Worm (Caenorhabditis elegans) whole organism, young adult: ENCODE measurements around the gene EGAP1.5.
A peak's percentile ranks its signal among the peaks of the same experiment; 100 is the strongest.

Source experiments
- B0261.1 ChIP-seq: sonication (generic microtip); optimal IDR thresholded peaks from 2 replicates; lab custom pipeline; 2016; ENCODE audit warnings: mild to moderate bottlenecking, missing genetic modification characterization, moderate library complexity, missing compliant biosample characterization
- C06A6.2 ChIP-seq: fragments of 200-800 bp; sonication (Bioruptor generic); conservative IDR thresholded peaks from 2 replicates; pipeline ENCODE4 v1.3.6; 2022; ENCODE audit warnings: missing genetic modification characterization, missing compliant biosample characterization
- C17E4.6 ChIP-seq: fragments of 200-800 bp; sonication (Bioruptor generic); IDR thresholded peaks from 2 replicates; pipeline ENCODE4 v1.3.6; 2022; ENCODE audit warnings: missing genetic modification reagents, missing genetic modification characterization, missing compliant biosample characterization
- F10E7.11 ChIP-seq: sonication (generic microtip); optimal IDR thresholded peaks from 2 replicates; lab custom pipeline; 2017; ENCODE audit warnings: mild to moderate bottlenecking, missing genetic modification characterization, moderate library complexity, missing compliant biosample characterization
- F23B12.7 ChIP-seq: sonication (generic microtip); optimal IDR thresholded peaks from 2 replicates; lab custom pipeline; 2017; ENCODE audit warnings: missing genetic modification characterization, mild to moderate bottlenecking, missing compliant biosample characterization, antibody characterized with exemption, moderate library complexity; ENCODE audit not compliant: insufficient read depth
- F52B5.7 ChIP-seq: sonication (generic microtip); optimal IDR thresholded peaks from 2 replicates; lab custom pipeline; 2016; ENCODE audit warnings: mild to moderate bottlenecking, missing genetic modification characterization, missing compliant biosample characterization
- F55B11.4 ChIP-seq: sonication (generic microtip); optimal IDR thresholded peaks from 2 replicates; lab custom pipeline; 2016; ENCODE audit warnings: missing compliant biosample characterization, missing genetic modification characterization, borderline replicate concordance; ENCODE audit not compliant: insufficient read depth
- F57A8.1 ChIP-seq: fragments of 200-800 bp; sonication (Bioruptor generic); optimal IDR thresholded peaks from 2 replicates; lab custom pipeline; 2018; ENCODE audit warnings: mild to moderate bottlenecking, missing genetic modification characterization, moderate library complexity, missing compliant biosample characterization
- K12H6.12 ChIP-seq: fragments of 200-800 bp; sonication (Bioruptor generic); optimal IDR thresholded peaks from 2 replicates; lab custom pipeline; 2018; ENCODE audit warnings: mild to moderate bottlenecking, missing genetic modification characterization, missing compliant biosample characterization
- Y79H2A.3 ChIP-seq: fragments of 200-800 bp; sonication (Bioruptor generic); conservative IDR thresholded peaks from 2 replicates; pipeline ENCODE4 v1.3.6; 2022; ENCODE audit warnings: missing genetic modification reagents, missing genetic modification characterization, missing compliant biosample characterization
- ZK185.1 ChIP-seq: sonication (generic microtip); optimal IDR thresholded peaks from 2 replicates; lab custom pipeline; 2016; ENCODE audit warnings: mild to moderate bottlenecking, missing genetic modification characterization, missing compliant biosample characterization; ENCODE audit not compliant: poor library complexity, severe bottlenecking
- atf-7 ChIP-seq: sonication (generic microtip); optimal IDR thresholded peaks from 2 replicates; lab custom pipeline; 2017; ENCODE audit warnings: mild to moderate bottlenecking, missing genetic modification characterization, missing compliant biosample characterization
- cebp-1 ChIP-seq, 2 experiments: fragments of 200-800 bp in 1 of 2; sonication (Bioruptor generic) in 1 of 2; sonication (generic microtip) in 1 of 2; IDR thresholded peaks in 1 of 2; optimal IDR thresholded peaks in 1 of 2; 2 replicates each; pipeline versions ENCODE4 v1.3.6 to Lab custom; 2017 to 2022; ENCODE audit warnings: missing compliant biosample characterization in 2 of 2, missing genetic modification characterization in 2 of 2, mild to moderate bottlenecking in 1 of 2, missing genetic modification reagents in 1 of 2, moderate library complexity in 1 of 2
- cebp-2 ChIP-seq: fragments of 200-800 bp; sonication (Bioruptor generic); IDR thresholded peaks from 2 replicates; pipeline ENCODE4 v1.3.6; 2022; ENCODE audit warnings: missing genetic modification characterization, missing compliant biosample characterization
- ceh-40 ChIP-seq: fragments of 200-800 bp; sonication (Bioruptor generic); IDR thresholded peaks from 2 replicates; pipeline ENCODE4 v1.3.6; 2022; ENCODE audit warnings: missing genetic modification characterization, missing compliant biosample characterization
- chd-7 ChIP-seq: sonication (generic microtip); optimal IDR thresholded peaks from 2 replicates; lab custom pipeline; 2016; ENCODE audit warnings: mild to moderate bottlenecking, missing genetic modification characterization, moderate library complexity, missing compliant biosample characterization
- die-1 ChIP-seq: sonication (generic microtip); optimal IDR thresholded peaks from 2 replicates; lab custom pipeline; 2016; ENCODE audit warnings: missing genotype, mild to moderate bottlenecking, missing genetic modification characterization, missing compliant biosample characterization
- dpl-1 ChIP-seq: fragments of 150-350 bp; optimal IDR thresholded peaks from 2 replicates; lab custom pipeline; 2014; ENCODE audit warnings: missing biosample characterization, missing genetic modification reagents, missing genetic modification characterization
- egl-18 ChIP-seq: fragments of 200-800 bp; sonication (Bioruptor generic); IDR thresholded peaks from 2 replicates; pipeline ENCODE4 v1.3.6; 2022; ENCODE audit warnings: missing genetic modification reagents, missing genetic modification characterization, missing compliant biosample characterization
- egl-44 ChIP-seq: fragments of 200-800 bp; sonication (Bioruptor generic); IDR thresholded peaks from 2 replicates; pipeline ENCODE4 v1.3.6; 2022; ENCODE audit warnings: missing genetic modification reagents, missing genetic modification characterization, missing compliant biosample characterization
- him-1 ChIP-seq: sonication (generic microtip); optimal IDR thresholded peaks from 2 replicates; lab custom pipeline; 2016; ENCODE audit warnings: missing genotype, missing genetic modification reagents, missing genetic modification characterization, missing compliant biosample characterization
- hlh-12 ChIP-seq: sonication (generic microtip); optimal IDR thresholded peaks from 2 replicates; lab custom pipeline; 2016; ENCODE audit warnings: missing genetic modification characterization, missing compliant biosample characterization
- hmg-1.2 ChIP-seq: fragments of 200-800 bp; sonication (Bioruptor generic); IDR thresholded peaks from 2 replicates; pipeline ENCODE4 v1.3.6; 2022; ENCODE audit warnings: missing genetic modification reagents, missing genetic modification characterization, missing compliant biosample characterization
- hrde-1 ChIP-seq: sonication (generic microtip); optimal IDR thresholded peaks from 2 replicates; lab custom pipeline; 2016; ENCODE audit warnings: missing genetic modification characterization, mild to moderate bottlenecking, missing compliant biosample characterization, moderate library complexity, missing genotype, missing genetic modification reagents, borderline replicate concordance
- hsf-1 ChIP-seq: fragments of 200-800 bp; sonication (Bioruptor generic); IDR thresholded peaks from 2 replicates; pipeline ENCODE4 v1.3.6; 2022; ENCODE audit warnings: missing genetic modification reagents, missing genetic modification characterization, missing compliant biosample characterization
- lag-1 ChIP-seq: fragments of 200-800 bp; sonication (Bioruptor generic); IDR thresholded peaks from 2 replicates; pipeline ENCODE4 v1.3.6; 2022; ENCODE audit warnings: missing genetic modification reagents, missing genetic modification characterization, missing compliant biosample characterization
- lin-54 ChIP-seq: fragments of 200-800 bp; sonication (Bioruptor generic); optimal IDR thresholded peaks from 2 replicates; lab custom pipeline; 2018; ENCODE audit warnings: mild to moderate bottlenecking, missing genetic modification characterization, missing compliant biosample characterization
- lsy-27 ChIP-seq: sonication (generic microtip); optimal IDR thresholded peaks from 2 replicates; lab custom pipeline; 2017; ENCODE audit warnings: missing genetic modification characterization, mild to moderate bottlenecking, missing compliant biosample characterization, antibody characterized with exemption, missing genotype, borderline replicate concordance; ENCODE audit not compliant: insufficient read depth
- madf-3 ChIP-seq: fragments of 200-800 bp; sonication (Bioruptor generic); IDR thresholded peaks from 2 replicates; pipeline ENCODE4 v1.3.6; 2022; ENCODE audit warnings: missing genetic modification reagents, missing genetic modification characterization, missing compliant biosample characterization
- madf-8 ChIP-seq: fragments of 200-800 bp; sonication (Bioruptor generic); conservative IDR thresholded peaks from 2 replicates; pipeline ENCODE4 v1.3.6; 2022; ENCODE audit warnings: missing genetic modification reagents, missing genetic modification characterization, missing compliant biosample characterization
- mcd-1 ChIP-seq: fragments of 200-800 bp; sonication (Bioruptor generic); IDR thresholded peaks from 2 replicates; pipeline ENCODE4 v1.3.6; 2022; ENCODE audit warnings: missing genetic modification reagents, missing genetic modification characterization, missing compliant biosample characterization
- nhr-27 ChIP-seq: fragments of 200-800 bp; sonication (Bioruptor generic); optimal IDR thresholded peaks from 2 replicates; lab custom pipeline; 2018; ENCODE audit warnings: mild to moderate bottlenecking, missing genetic modification characterization, moderate library complexity, missing compliant biosample characterization
- nhr-90 ChIP-seq: sonication (generic microtip); optimal IDR thresholded peaks from 2 replicates; lab custom pipeline; 2016; ENCODE audit warnings: missing genotype, mild to moderate bottlenecking, missing genetic modification characterization, missing compliant biosample characterization
- pbrm-1 ChIP-seq: fragments of 200-800 bp; sonication (Bioruptor generic); IDR thresholded peaks from 2 replicates; pipeline ENCODE4 v1.3.6; 2022; ENCODE audit warnings: missing genetic modification reagents, missing genetic modification characterization, missing compliant biosample characterization
- repo-1 ChIP-seq: sonication (generic microtip); optimal IDR thresholded peaks from 2 replicates; lab custom pipeline; 2017; ENCODE audit warnings: mild to moderate bottlenecking, missing genetic modification characterization, missing compliant biosample characterization
- rpc-1 ChIP-seq, 2 experiments: fragments of 150-350 bp in 1 of 2; sonication (generic microtip) in 1 of 2; optimal IDR thresholded peaks; 2 replicates each; lab custom pipeline; 2014 to 2018; ENCODE audit warnings: missing biosample characterization in 1 of 2, missing genetic modification characterization in 1 of 2, missing genetic modification reagents in 1 of 2, missing genotype in 1 of 2
- snpc-1.1 ChIP-seq: sonication (generic microtip); optimal IDR thresholded peaks from 2 replicates; lab custom pipeline; 2017; ENCODE audit warnings: missing genetic modification characterization, mild to moderate bottlenecking, missing compliant biosample characterization, antibody characterized with exemption, moderate library complexity, missing genotype, missing genetic modification reagents; ENCODE audit not compliant: insufficient read depth
- tbp1 ChIP-seq: fragments of 200-800 bp; sonication (Bioruptor generic); optimal IDR thresholded peaks from 2 replicates; lab custom pipeline; 2018; ENCODE audit warnings: mild to moderate bottlenecking, missing genetic modification characterization, missing compliant biosample characterization
- tbx-9 ChIP-seq: sonication (generic microtip); optimal IDR thresholded peaks from 2 replicates; lab custom pipeline; 2016; ENCODE audit warnings: borderline replicate concordance, missing genetic modification characterization, inconsistent platforms, missing compliant biosample characterization
- tlf-1 ChIP-seq: fragments of 200-800 bp; sonication (Bioruptor generic); optimal IDR thresholded peaks from 2 replicates; lab custom pipeline; 2018; ENCODE audit warnings: mild to moderate bottlenecking, missing genetic modification characterization, missing compliant biosample characterization
- unc-130 ChIP-seq: sonication (generic microtip); optimal IDR thresholded peaks from 2 replicates; lab custom pipeline; 2016; ENCODE audit warnings: missing genetic modification reagents, missing genetic modification characterization, missing compliant biosample characterization
- ztf-18 ChIP-seq: sonication (generic microtip); optimal IDR thresholded peaks from 2 replicates; lab custom pipeline; 2016; ENCODE audit warnings: missing genotype, mild to moderate bottlenecking, missing genetic modification characterization, missing compliant biosample characterization
- ztf-22 ChIP-seq: fragments of 200-800 bp; sonication (Bioruptor generic); optimal IDR thresholded peaks from 2 replicates; lab custom pipeline; 2018; ENCODE audit warnings: mild to moderate bottlenecking, missing genetic modification characterization, moderate library complexity, missing compliant biosample characterization
- ztf-25 ChIP-seq: fragments of 200-800 bp; sonication (Bioruptor generic); IDR thresholded peaks from 2 replicates; pipeline ENCODE4 v1.3.6; 2022; ENCODE audit warnings: missing genetic modification reagents, missing genetic modification characterization, missing compliant biosample characterization
- ztf-26 ChIP-seq: sonication (generic microtip); optimal IDR thresholded peaks from 2 replicates; lab custom pipeline; 2017; ENCODE audit warnings: missing genetic modification characterization, missing compliant biosample characterization
- ztf-3 ChIP-seq: fragments of 200-800 bp; sonication (Bioruptor generic); optimal IDR thresholded peaks from 2 replicates; lab custom pipeline; 2018; ENCODE audit warnings: mild to moderate bottlenecking, missing genetic modification characterization, missing compliant biosample characterization
- ztf-6 ChIP-seq: fragments of 200-800 bp; sonication (Bioruptor generic); IDR thresholded peaks from 2 replicates; pipeline ENCODE4 v1.3.6; 2022; ENCODE audit warnings: missing genetic modification reagents, missing genetic modification characterization, missing compliant biosample characterization

Gene EGAP1.5

ce11 chrIII:5919799-5920387, 11.6 kb upstream of the EGAP1.5 start, which contains the start of the genes tdo-2 and C28H8.2 (continued):
- TF ChIP-seq ztf-22 (no peak), F23B12.7 (tag; lab: Kevin White, UChicago) (no peak), hmg-1.2 (GFP tag; lab: Robert Waterston, UW) (no peak), snpc-1.1 (tag; lab: Kevin White, UChicago) (no peak), him-1 (no peak), lin-54 (no peak), F57A8.1 (GFP tag; lab: Kevin White, UChicago) (no peak), dpl-1 (GFP tag; lab: Kevin White, UChicago) (no peak), ztf-3 (GFP tag; lab: Kevin White, UChicago) (no peak), tbx-9 (tag; lab: Kevin White, UChicago) (no peak), F52B5.7 (tag; lab: Kevin White, UChicago) (no peak), C06A6.2 (GFP tag; lab: Robert Waterston, UW) (peak; percentile 71; the same call in 1 of the 2 replicates), tlf-1 (GFP tag; lab: Kevin White, UChicago) (no peak), ztf-18 (tag; lab: Kevin White, UChicago) (no peak), die-1 (tag; lab: Kevin White, UChicago) (peak; percentile 39), nhr-27 (no peak), ceh-40 (GFP tag; lab: Robert Waterston, UW) (no peak), cebp-2 (GFP tag; lab: Robert Waterston, UW) (no peak), hsf-1 (GFP tag; lab: Robert Waterston, UW) (0 out of 2 replicates have a peak, but pooled peaks have one; percentile 26), tbp1 (GFP tag; lab: Kevin White, UChicago) (no peak), ztf-25 (GFP tag; lab: Robert Waterston, UW) (no peak), C17E4.6 (GFP tag; lab: Robert Waterston, UW) (no peak), ZK185.1 (tag; lab: Kevin White, UChicago) (no peak), mcd-1 (GFP tag; lab: Robert Waterston, UW) (peak; percentile 8; the same call in 1 of the 2 replicates), pbrm-1 (GFP tag; lab: Robert Waterston, UW) (no peak), lag-1 (no peak), egl-18 (GFP tag; lab: Robert Waterston, UW) (no peak), hlh-12 (tag; lab: Kevin White, UChicago) (no peak), nhr-90 (tag; lab: Kevin White, UChicago) (no peak), F55B11.4 (tag; lab: Kevin White, UChicago) (no peak), madf-3 (GFP tag; lab: Robert Waterston, UW) (no peak), hrde-1 (no peak), madf-8 (no peak), atf-7 (tag; lab: Kevin White, UChicago) (peak; percentile 19), F10E7.11 (tag; lab: Kevin White, UChicago) (no peak), Y79H2A.3 (GFP tag; lab: Robert Waterston, UW) (no peak), ztf-6 (GFP tag; lab: Robert Waterston, UW) (no peak), cebp-1 (GFP tag; IDR thresholded peaks at IDR 0.05; lab: Robert Waterston, UW) (no peak), cebp-1 (tag; optimal IDR thresholded peaks at IDR 0.05; lab: Kevin White, UChicago) (peak; percentile 36), B0261.1 (no peak), K12H6.12 (tag; lab: Kevin White, UChicago) (no peak), chd-7 (tag; lab: Kevin White, UChicago) (peak; percentile 16), ztf-26 (tag; lab: Kevin White, UChicago) (peak; percentile 77), rpc-1 (optimal IDR thresholded peaks at IDR 0.05; lab: Kevin White, UChicago) (no peak), rpc-1 (tag; optimal IDR thresholded peaks at IDR 0.05; lab: Kevin White, UChicago) (no peak), repo-1 (tag; lab: Kevin White, UChicago) (no peak), egl-44 (GFP tag; lab: Robert Waterston, UW) (no peak), lsy-27 (tag; lab: Kevin White, UChicago) (no peak), unc-130 (GFP tag; lab: Kevin White, UChicago) (no peak)
